Fruit fly (Drosophila melanogaster) whole organism, embryonic: Measurements from ENCODE around the gene Gr5a.

Experiments used
- Bgb ChIP-seq: fragments of 200-800 bp; sonication (Bioruptor generic); IDR thresholded peaks from 2 replicates; pipeline ENCODE4 v1.3.6; 2022; ENCODE audit warnings: missing biosample characterization, missing genetic modification characterization; ENCODE audit not compliant: partially characterized antibody
- BtbVII ChIP-seq: fragments of 200-800 bp; sonication (Bioruptor generic); optimal IDR thresholded peaks from 3 replicates; lab custom pipeline; 2017; ENCODE audit warnings: missing biosample characterization, mild to moderate bottlenecking, missing genetic modification characterization
- C15 ChIP-seq: fragments of 200-800 bp; sonication (Bioruptor generic); IDR thresholded peaks from 3 replicates; pipeline ENCODE4 v1.3.6; 2022; ENCODE audit warnings: missing biosample characterization, missing genetic modification characterization
- CG11085 ChIP-seq: fragments of 200-800 bp; sonication (Bioruptor generic); IDR thresholded peaks from 2 replicates; pipeline ENCODE4 v1.3.6; 2022; ENCODE audit warnings: missing biosample characterization, missing genetic modification characterization
- CG11504 ChIP-seq: fragments of 200-800 bp; sonication (Bioruptor generic); optimal IDR thresholded peaks from 3 replicates; lab custom pipeline; 2019; ENCODE audit warnings: missing biosample characterization, mild to moderate bottlenecking, missing genetic modification characterization, moderate library complexity
- CG12155 ChIP-seq: fragments of 200-800 bp; sonication (Bioruptor generic); optimal IDR thresholded peaks from 3 replicates; lab custom pipeline; 2016; ENCODE audit warnings: missing biosample characterization, missing genetic modification characterization
- CG12219 ChIP-seq: fragments of 200-800 bp; sonication (Bioruptor generic); optimal IDR thresholded peaks from 3 replicates; lab custom pipeline; 2018; ENCODE audit warnings: missing biosample characterization, mild to moderate bottlenecking, missing genetic modification characterization
- CG1233 ChIP-seq: fragments of 200-800 bp; sonication (Bioruptor generic); optimal IDR thresholded peaks from 4 replicates; lab custom pipeline; 2018; ENCODE audit warnings: missing biosample characterization, mild to moderate bottlenecking, missing genetic modification characterization
- CG1529 ChIP-seq: fragments of 200-800 bp; sonication (Bioruptor generic); optimal IDR thresholded peaks from 3 replicates; lab custom pipeline; 2018; ENCODE audit warnings: missing biosample characterization, missing genetic modification characterization
- CG4424 ChIP-seq: fragments of 200-800 bp; sonication (Bioruptor generic); optimal IDR thresholded peaks from 3 replicates; lab custom pipeline; 2016; ENCODE audit warnings: missing biosample characterization, missing genetic modification characterization
- CG5245 ChIP-seq: fragments of 200-800 bp; sonication (Bioruptor generic); optimal IDR thresholded peaks from 3 replicates; lab custom pipeline; 2016; ENCODE audit warnings: missing biosample characterization, missing genetic modification characterization
- CG6813 ChIP-seq: fragments of 200-800 bp; sonication (Bioruptor generic); optimal IDR thresholded peaks from 2 replicates; lab custom pipeline; 2017; ENCODE audit warnings: missing biosample characterization, missing genetic modification characterization, mild to moderate bottlenecking, moderate library complexity, missing genetic modification reagents
- CG7928 ChIP-seq: fragments of 200-800 bp; sonication (Bioruptor generic); optimal IDR thresholded peaks from 2 replicates; lab custom pipeline; 2017; ENCODE audit warnings: missing biosample characterization, mild to moderate bottlenecking, missing genetic modification characterization
- CG9727 ChIP-seq: fragments of 200-800 bp; sonication (Bioruptor generic); optimal IDR thresholded peaks from 3 replicates; lab custom pipeline; 2017; ENCODE audit warnings: missing biosample characterization, mild to moderate bottlenecking, missing genetic modification characterization
- CoRest ChIP-seq: fragments of 200-800 bp; sonication (Bioruptor generic); optimal IDR thresholded peaks from 3 replicates; lab custom pipeline; 2018; ENCODE audit warnings: missing biosample characterization, mild to moderate bottlenecking, missing genetic modification characterization, moderate library complexity
- Dfd ChIP-seq, 2 experiments: fragments of >200 bp; optimal IDR thresholded peaks; 2 replicates each; lab custom pipeline; 2017; ENCODE audit warnings: missing biosample characterization in 2 of 2, missing genetic modification characterization in 2 of 2
- Dref ChIP-seq: fragments of 200-800 bp; sonication (Bioruptor generic); IDR thresholded peaks from 2 replicates; pipeline ENCODE4 v1.3.6; 2022; ENCODE audit warnings: missing biosample characterization, missing genetic modification characterization
- E2f1 ChIP-seq: fragments of 200-800 bp; sonication (Bioruptor generic); IDR thresholded peaks from 2 replicates; pipeline ENCODE4 v1.3.6; 2022; ENCODE audit warnings: missing biosample characterization, missing genetic modification characterization
- Eip74EF ChIP-seq, 2 experiments: fragments of 200-800 bp in 1 of 2; fragments of >200 bp in 1 of 2; sonication (Bioruptor generic) in 1 of 2; optimal IDR thresholded peaks; 2 replicates each; lab custom pipeline; 2017 to 2019; ENCODE audit warnings: missing biosample characterization in 2 of 2, missing genetic modification characterization in 2 of 2, mild to moderate bottlenecking in 1 of 2, moderate library complexity in 1 of 2
- Ets65A ChIP-seq: fragments of 200-800 bp; sonication (Bioruptor generic); peaks from one replicate; lab custom pipeline; 2016; ENCODE audit warnings: missing biosample characterization, missing genetic modification characterization
- Fer1 ChIP-seq: fragments of 200-800 bp; sonication (Bioruptor generic); optimal IDR thresholded peaks from 2 replicates; lab custom pipeline; 2017; ENCODE audit warnings: missing biosample characterization, mild to moderate bottlenecking, missing genetic modification characterization
- Fer2 ChIP-seq: fragments of 200-800 bp; sonication (Bioruptor generic); optimal IDR thresholded peaks from 2 replicates; lab custom pipeline; 2018; ENCODE audit warnings: missing biosample characterization, mild to moderate bottlenecking, missing genetic modification characterization, moderate library complexity
- Gug ChIP-seq: fragments of 200-800 bp; sonication (Bioruptor generic); IDR thresholded peaks from 4 replicates; pipeline ENCODE4 v1.3.6; 2022; ENCODE audit warnings: missing biosample characterization, missing genetic modification characterization
- HLH3B ChIP-seq: fragments of 200-800 bp; sonication (Bioruptor generic); IDR thresholded peaks from 2 replicates; pipeline ENCODE4 v1.3.6; 2022; ENCODE audit warnings: missing biosample characterization, missing genetic modification characterization
- HmgD ChIP-seq: fragments of 200-800 bp; sonication (Bioruptor generic); optimal IDR thresholded peaks from 3 replicates; lab custom pipeline; 2016; ENCODE audit warnings: missing biosample characterization, missing genetic modification characterization
- Hr3 ChIP-seq: fragments of 200-800 bp; sonication (Bioruptor generic); optimal IDR thresholded peaks from 3 replicates; lab custom pipeline; 2016; ENCODE audit warnings: missing biosample characterization, missing genetic modification characterization
- Hr51 ChIP-seq, 2 experiments: fragments of 200-800 bp; sonication (Bioruptor generic); optimal IDR thresholded peaks; 2 replicates in 1 of 2; 3 replicates in 1 of 2; lab custom pipeline; 2016 to 2018; ENCODE audit warnings: missing biosample characterization in 2 of 2, missing genetic modification characterization in 2 of 2, mild to moderate bottlenecking in 1 of 2, moderate library complexity in 1 of 2
- MBD-R2 ChIP-seq: fragments of 200-800 bp; sonication (Bioruptor generic); IDR thresholded peaks from 2 replicates; pipeline ENCODE4 v1.3.6; 2022; ENCODE audit warnings: missing biosample characterization, missing genetic modification characterization
- Ptx1 ChIP-seq: fragments of 200-800 bp; sonication (Bioruptor generic); IDR thresholded peaks from 2 replicates; pipeline ENCODE4 v1.3.6; 2022; ENCODE audit warnings: missing biosample characterization, missing genetic modification characterization
- Scr ChIP-seq: fragments of 200-800 bp; sonication (Bioruptor generic); IDR thresholded peaks from 2 replicates; pipeline ENCODE4 v1.3.6; 2022; ENCODE audit warnings: missing biosample characterization, missing genetic modification characterization; ENCODE audit not compliant: partially characterized antibody
- Xbp1 ChIP-seq: fragments of 200-800 bp; sonication (Bioruptor generic); optimal IDR thresholded peaks from 3 replicates; lab custom pipeline; 2016; ENCODE audit warnings: missing biosample characterization, mild to moderate bottlenecking, missing genetic modification characterization
- ap ChIP-seq: fragments of 200-800 bp; sonication (Bioruptor generic); IDR thresholded peaks from 2 replicates; pipeline ENCODE4 v1.3.6; 2022; ENCODE audit warnings: missing biosample characterization, missing genetic modification characterization
- btn ChIP-seq: fragments of 200-800 bp; sonication (Bioruptor generic); optimal IDR thresholded peaks from 2 replicates; lab custom pipeline; 2016; ENCODE audit warnings: missing biosample characterization, missing genetic modification characterization
- fd3F ChIP-seq: fragments of 200-800 bp; sonication (Bioruptor generic); optimal IDR thresholded peaks from 2 replicates; lab custom pipeline; 2018; ENCODE audit warnings: missing biosample characterization, mild to moderate bottlenecking, missing genetic modification characterization, moderate library complexity
- fd96Cb ChIP-seq: fragments of 200-800 bp; sonication (Bioruptor generic); optimal IDR thresholded peaks from 2 replicates; lab custom pipeline; 2018; ENCODE audit warnings: missing biosample characterization, mild to moderate bottlenecking, missing genetic modification characterization, moderate library complexity
- fu2 ChIP-seq: fragments of 200-800 bp; sonication (Bioruptor generic); optimal IDR thresholded peaks from 2 replicates; lab custom pipeline; 2016; ENCODE audit warnings: missing biosample characterization, missing genetic modification characterization
- grn ChIP-seq: fragments of 200-800 bp; sonication (Bioruptor generic); optimal IDR thresholded peaks from 3 replicates; lab custom pipeline; 2017; ENCODE audit warnings: missing biosample characterization, missing genetic modification characterization
- hth ChIP-seq: fragments of >200 bp; optimal IDR thresholded peaks from 2 replicates; lab custom pipeline; 2017; ENCODE audit warnings: inconsistent platforms
- lmd ChIP-seq: fragments of 200-800 bp; sonication (Bioruptor generic); IDR thresholded peaks from 2 replicates; pipeline ENCODE4 v1.3.6; 2022; ENCODE audit warnings: missing biosample characterization, missing genetic modification characterization
- nau ChIP-seq: fragments of 200-800 bp; sonication (Bioruptor generic); optimal IDR thresholded peaks from 3 replicates; lab custom pipeline; 2017; ENCODE audit warnings: missing biosample characterization, mild to moderate bottlenecking, missing genetic modification characterization, missing genetic modification reagents
- nerfin-1 ChIP-seq: fragments of 200-800 bp; sonication (Bioruptor generic); optimal IDR thresholded peaks from 3 replicates; lab custom pipeline; 2019; ENCODE audit warnings: missing biosample characterization, mild to moderate bottlenecking, missing genetic modification characterization, moderate library complexity
- nerfin-2 ChIP-seq: fragments of 200-800 bp; sonication (Bioruptor generic); IDR thresholded peaks from 2 replicates; pipeline ENCODE4 v1.3.6; 2022; ENCODE audit warnings: missing biosample characterization, missing genetic modification characterization; ENCODE audit not compliant: partially characterized antibody
- oc ChIP-seq: fragments of 200-800 bp; sonication (Bioruptor generic); optimal IDR thresholded peaks from 2 replicates; lab custom pipeline; 2018; ENCODE audit warnings: missing biosample characterization, mild to moderate bottlenecking, missing genetic modification characterization, moderate library complexity
- pum ChIP-seq: fragments of 200-800 bp; sonication (Bioruptor generic); optimal IDR thresholded peaks from 2 replicates; lab custom pipeline; 2016; ENCODE audit warnings: missing biosample characterization, missing genetic modification characterization
- pzg ChIP-seq: fragments of 200-800 bp; sonication (Bioruptor generic); optimal IDR thresholded peaks from 3 replicates; lab custom pipeline; 2018; ENCODE audit warnings: missing biosample characterization, mild to moderate bottlenecking, missing genetic modification characterization, moderate library complexity
- sisA ChIP-seq: fragments of 200-800 bp; sonication (Bioruptor generic); IDR thresholded peaks from 2 replicates; pipeline ENCODE4 v1.3.6; 2022; ENCODE audit warnings: missing biosample characterization, missing genetic modification characterization
- sqz ChIP-seq: fragments of 200-800 bp; sonication (Bioruptor generic); optimal IDR thresholded peaks from 3 replicates; lab custom pipeline; 2018; ENCODE audit warnings: missing biosample characterization, mild to moderate bottlenecking, missing genetic modification characterization
- tna ChIP-seq: fragments of 200-800 bp; sonication (Bioruptor generic); IDR thresholded peaks from 2 replicates; pipeline ENCODE4 v1.3.6; 2022; ENCODE audit warnings: missing biosample characterization, missing genetic modification characterization; ENCODE audit not compliant: partially characterized antibody
- tx ChIP-seq: fragments of 200-800 bp; sonication (Bioruptor generic); optimal IDR thresholded peaks from 2 replicates; lab custom pipeline; 2016; ENCODE audit warnings: missing biosample characterization, missing genetic modification characterization
- zf30C ChIP-seq: fragments of 200-800 bp; sonication (Bioruptor generic); optimal IDR thresholded peaks from 3 replicates; lab custom pipeline; 2018; ENCODE audit warnings: missing biosample characterization, mild to moderate bottlenecking, missing genetic modification characterization

The Gr5a gene

dm6 chrX:5718476-5719012 lies 38.1 kb downstream of the Gr5a start:
- peak; percentile 17 for TF ChIP-seq CG4424 (GFP tag; lab: Kevin White, UChicago)
- peak; percentile 59 for TF ChIP-seq CG9727
- TF ChIP-seq pum (GFP tag; lab: Kevin White, UChicago), result no peak
- peak; percentile 71 for TF ChIP-seq CoRest (tag; lab: Kevin White, UChicago)
- TF ChIP-seq tna (GFP tag; lab: Robert Waterston, UW), result no peak
- no peak for TF ChIP-seq nerfin-1 (tag; lab: Kevin White, UChicago)
- no peak for TF ChIP-seq Ets65A (GFP tag; lab: Kevin White, UChicago)
- peak; percentile 56 for TF ChIP-seq BtbVII
- peak; percentile 8 for TF ChIP-seq CG5245 (GFP tag; lab: Kevin White, UChicago)
- TF ChIP-seq tx (GFP tag; lab: Kevin White, UChicago), result no peak
- TF ChIP-seq Hr3 (GFP tag; lab: Kevin White, UChicago), result peak; percentile 9
- peak; percentile 71; the same call in 1 of the 2 replicates for TF ChIP-seq lmd (GFP tag; lab: Robert Waterston, UW)
- no peak for TF ChIP-seq oc (tag; lab: Kevin White, UChicago)
- TF ChIP-seq E2f1, result peak; percentile 41; the same call in 1 of the 2 replicates
- TF ChIP-seq CG12155 (GFP tag; lab: Kevin White, UChicago), result peak; percentile 57
- peak; percentile 47; the same call in 1 of the 2 replicates for TF ChIP-seq MBD-R2 (GFP tag; lab: Robert Waterston, UW)
- no peak for TF ChIP-seq ap (GFP tag; lab: Robert Waterston, UW)
- TF ChIP-seq sisA (GFP tag; lab: Robert Waterston, UW), result peak; percentile 57
- TF ChIP-seq HLH3B (GFP tag; lab: Robert Waterston, UW), result peak; percentile 50; the same call in 1 of the 2 replicates
- no peak for TF ChIP-seq fu2 (GFP tag; lab: Kevin White, UChicago)
- TF ChIP-seq nau (GFP tag; lab: Kevin White, UChicago), result no peak
- no peak for TF ChIP-seq grn
- TF ChIP-seq CG12219 (GFP tag; lab: Kevin White, UChicago), result peak; percentile 32
- TF ChIP-seq fd3F (GFP tag; lab: Kevin White, UChicago), result peak; percentile 81
- TF ChIP-seq btn (GFP tag; lab: Kevin White, UChicago), result no peak
- TF ChIP-seq Fer2 (tag; lab: Kevin White, UChicago), result peak; percentile 58
- no peak for TF ChIP-seq Scr
- TF ChIP-seq Eip74EF (GFP tag; optimal IDR thresholded peaks at IDR 0.05; lab: Kevin White, UChicago), result no peak
- TF ChIP-seq Bgb (GFP tag; lab: Robert Waterston, UW), result no peak
- peak; percentile 71 for TF ChIP-seq CG11504 (tag; lab: Kevin White, UChicago)
- TF ChIP-seq fd96Cb (tag; lab: Kevin White, UChicago), result peak; percentile 19
- peak; percentile 79 for TF ChIP-seq Fer1 (GFP tag; lab: Kevin White, UChicago)
- TF ChIP-seq nerfin-2 (GFP tag; lab: Robert Waterston, UW), result no peak
- no peak for TF ChIP-seq CG1529
- no peak for TF ChIP-seq hth
- no peak for TF ChIP-seq pzg (GFP tag; lab: Kevin White, UChicago)
- TF ChIP-seq Hr51 (GFP tag; optimal IDR thresholded peaks at IDR 0.05; lab: Kevin White, UChicago), result peak in 1 of 2 experiments; percentile 53
- peak; percentile 43 for TF ChIP-seq Xbp1 (GFP tag; lab: Kevin White, UChicago)
- TF ChIP-seq CG7928 (GFP tag; lab: Kevin White, UChicago), result peak; percentile 12
- TF ChIP-seq CG6813 (GFP tag; lab: Kevin White, UChicago), result peak; percentile 33
- TF ChIP-seq Ptx1 (GFP tag; lab: Robert Waterston, UW), result peak; percentile 67
- no peak for TF ChIP-seq HmgD
- TF ChIP-seq sqz (GFP tag; lab: Kevin White, UChicago), result peak; percentile 42
- TF ChIP-seq zf30C (GFP tag; lab: Kevin White, UChicago), result no peak
- TF ChIP-seq Gug (GFP tag; lab: Robert Waterston, UW), result peak; percentile 66; the same call in 2 of the 4 replicates
- TF ChIP-seq Dfd (GFP tag; optimal IDR thresholded peaks at IDR 0.05; lab: Kevin White, UChicago), result no peak
- TF ChIP-seq C15 (GFP tag; lab: Robert Waterston, UW), result 0 out of 3 replicates have a peak, but pooled peaks have one; percentile 17
- TF ChIP-seq CG1233 (GFP tag; lab: Kevin White, UChicago), result peak; percentile 37
- TF ChIP-seq CG11085, result peak; percentile 52
- TF ChIP-seq Dref, result peak; percentile 26; the same call in 1 of the 2 replicates
